Worm (Caenorhabditis elegans): ENCODE results near the gene srz-47.

srz-47 gene

DNA sequence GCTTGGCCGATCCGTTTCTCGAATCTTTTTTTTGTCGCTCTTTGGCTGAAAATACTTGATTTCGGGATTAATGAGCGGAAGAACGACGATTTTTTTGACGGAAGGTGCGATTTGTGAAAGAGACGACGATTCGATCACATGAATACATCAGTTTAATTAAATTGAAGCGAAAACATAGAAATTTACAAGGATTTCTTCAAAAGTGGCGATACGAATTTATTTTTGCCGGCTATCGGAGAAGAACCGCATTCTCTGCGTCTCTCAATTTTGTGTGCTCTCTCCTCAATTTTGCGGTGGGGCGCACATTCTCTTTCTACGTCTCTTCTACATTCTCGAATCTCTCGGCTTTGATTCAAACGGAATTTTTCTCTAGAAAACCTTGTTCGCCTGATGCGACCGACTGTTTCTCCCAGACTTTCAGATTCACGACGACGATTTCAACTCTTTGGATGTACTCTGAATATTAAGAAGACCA, 36.7 kb downstream of the srz-47 start, which contains the start of gene F40D4.17:
Gene F40D4.17 (minus strand): TSS at position 51 of the 475 bp plus-strand sequence.
- TF ChIP-seq tab-1 (GFP tag; IDR thresholded peaks at IDR 0.05), result no peak
- no peak for TF ChIP-seq flt-1 (GFP tag; IDR thresholded peaks at IDR 0.05)
- TF ChIP-seq klf-2 (GFP tag; conservative IDR thresholded peaks at IDR 0.05), result no peak
- no peak for TF ChIP-seq ztf-23 (GFP tag; IDR thresholded peaks at IDR 0.05)
- no peak for TF ChIP-seq ztf-29 (GFP tag; IDR thresholded peaks at IDR 0.05)
- TF ChIP-seq T22C8.4 (GFP tag; IDR thresholded peaks at IDR 0.05), result no peak
- no peak for TF ChIP-seq cog-1 (tag; optimal IDR thresholded peaks at IDR 0.05)
- no peak for TF ChIP-seq med-1 (GFP tag; optimal IDR thresholded peaks at IDR 0.05; ENCODE audit: insufficient read depth)
- no peak for TF ChIP-seq ref-1 (GFP tag; conservative IDR thresholded peaks at IDR 0.05)

DNA sequence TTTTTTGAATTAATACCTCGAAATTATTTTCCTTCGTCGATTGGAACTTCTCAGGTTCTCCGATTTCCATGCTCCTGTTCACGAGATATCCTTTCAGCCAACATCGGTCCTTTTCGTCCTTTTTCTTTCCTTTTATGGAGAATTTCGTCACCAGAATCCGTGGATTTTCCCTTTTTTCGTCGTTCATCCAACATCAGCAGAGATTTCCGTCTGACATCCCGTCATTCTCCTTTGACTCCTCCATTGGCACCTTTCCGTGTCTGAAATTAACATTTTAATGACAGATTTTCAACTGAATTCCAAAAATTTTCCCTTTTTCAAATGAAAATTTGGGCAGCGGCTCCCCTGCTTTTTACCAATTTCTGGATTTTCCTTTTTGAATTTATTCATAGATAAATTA, 37.2 kb downstream of the srz-47 start:
- TF ChIP-seq med-1 (GFP tag; optimal IDR thresholded peaks at IDR 0.05; ENCODE audit: insufficient read depth) (no peak), ztf-23 (GFP tag; IDR thresholded peaks at IDR 0.05) (no peak), ztf-29 (GFP tag; IDR thresholded peaks at IDR 0.05) (no peak), klf-2 (GFP tag; conservative IDR thresholded peaks at IDR 0.05) (no peak), cog-1 (tag; optimal IDR thresholded peaks at IDR 0.05) (no peak), tab-1 (GFP tag; IDR thresholded peaks at IDR 0.05) (no peak), T22C8.4 (GFP tag; IDR thresholded peaks at IDR 0.05) (no peak), flt-1 (GFP tag; IDR thresholded peaks at IDR 0.05) (no peak), ref-1 (GFP tag; conservative IDR thresholded peaks at IDR 0.05) (no peak)

DNA sequence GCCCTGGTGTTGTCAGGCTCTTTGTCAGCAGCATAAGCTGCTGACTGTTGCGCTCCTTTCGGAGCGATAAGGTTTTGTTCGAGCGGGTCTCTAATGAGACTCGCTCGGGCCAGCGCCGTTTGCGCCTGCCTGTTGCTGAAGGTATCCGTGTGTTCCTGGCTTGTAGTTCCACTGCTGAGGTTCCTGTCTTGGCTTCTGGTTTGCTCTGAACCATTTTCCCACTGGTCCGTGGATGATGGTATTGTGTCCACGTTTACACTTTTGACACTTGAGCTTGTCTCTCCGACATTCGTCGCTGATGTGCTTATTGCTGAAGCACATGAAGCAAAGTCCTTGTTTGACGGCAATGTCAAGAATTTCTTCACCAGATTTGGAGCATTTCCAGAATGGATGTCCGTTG, 40.8 kb downstream of the srz-47 start:
- TF ChIP-seq med-1 (GFP tag; optimal IDR thresholded peaks at IDR 0.05; ENCODE audit: insufficient read depth), result no peak
- TF ChIP-seq klf-2 (GFP tag; conservative IDR thresholded peaks at IDR 0.05), result no peak
- no peak for TF ChIP-seq cog-1 (tag; optimal IDR thresholded peaks at IDR 0.05)
- TF ChIP-seq flt-1 (GFP tag; IDR thresholded peaks at IDR 0.05), result no peak
- no peak for TF ChIP-seq ref-1 (GFP tag; conservative IDR thresholded peaks at IDR 0.05)
- no peak for TF ChIP-seq ztf-23 (GFP tag; IDR thresholded peaks at IDR 0.05)
- TF ChIP-seq tab-1 (GFP tag; IDR thresholded peaks at IDR 0.05), result no peak

Data from whole organism, midembryonic.